Fruit fly (Drosophila melanogaster) whole organism, wandering third instar larva: ENCODE data around the gene Sgf11.

ENCODE experiments used
- GATAd ChIP-seq: sonication (Bioruptor generic); optimal IDR thresholded peaks from 2 replicates; lab custom pipeline; 2016; ENCODE audit warnings: missing biosample characterization, missing genetic modification characterization
- Hr78 ChIP-seq: fragments of >200 bp; optimal IDR thresholded peaks from 2 replicates; lab custom pipeline; 2017; ENCODE audit warnings: missing biosample characterization, missing genetic modification characterization
- Jra ChIP-seq: sonication (Bioruptor generic); optimal IDR thresholded peaks from 2 replicates; lab custom pipeline; 2016; ENCODE audit warnings: missing biosample characterization, missing genetic modification characterization
- Myc ChIP-seq: fragments of >200 bp; optimal IDR thresholded peaks from 2 replicates; lab custom pipeline; 2017
- N ChIP-seq: fragments of >200 bp; optimal IDR thresholded peaks from 2 replicates; lab custom pipeline; 2018; ENCODE audit warnings: missing biosample characterization, missing external identifiers, missing genetic modification characterization
- OdsH ChIP-seq: fragments of 200-800 bp; sonication (Bioruptor generic); optimal IDR thresholded peaks from 2 replicates; lab custom pipeline; 2016; ENCODE audit warnings: missing biosample characterization, mild to moderate bottlenecking, missing genetic modification characterization
- br ChIP-seq: fragments of 200-800 bp; sonication (Bioruptor generic); optimal IDR thresholded peaks from 2 replicates; lab custom pipeline; 2016; ENCODE audit warnings: missing biosample characterization, missing genetic modification characterization
- ey ChIP-seq: fragments of 200-800 bp; sonication (Bioruptor generic); optimal IDR thresholded peaks from 2 replicates; lab custom pipeline; 2016; ENCODE audit warnings: missing biosample characterization, missing genetic modification characterization
- h ChIP-seq: fragments of 200-800 bp; sonication (Bioruptor generic); optimal IDR thresholded peaks from 3 replicates; lab custom pipeline; 2016; ENCODE audit warnings: missing biosample characterization, mild to moderate bottlenecking, missing genetic modification characterization
- lola ChIP-seq: fragments of >200 bp; optimal IDR thresholded peaks from 2 replicates; lab custom pipeline; 2017; ENCODE audit warnings: missing biosample characterization, missing genetic modification characterization
- pan ChIP-seq: fragments of >200 bp; optimal IDR thresholded peaks from 2 replicates; lab custom pipeline; 2017
- psq ChIP-seq: fragments of 200-800 bp; sonication (Bioruptor generic); optimal IDR thresholded peaks from 3 replicates; lab custom pipeline; 2017; ENCODE audit warnings: missing biosample characterization, mild to moderate bottlenecking, missing genetic modification characterization, moderate library complexity
- sv ChIP-seq: fragments of 200-800 bp; sonication (Bioruptor generic); optimal IDR thresholded peaks from 3 replicates; lab custom pipeline; 2016; ENCODE audit warnings: missing biosample characterization, missing genetic modification characterization
- woc ChIP-seq: sonication (Bioruptor generic); optimal IDR thresholded peaks from 2 replicates; lab custom pipeline; 2016; ENCODE audit warnings: missing biosample characterization, mild to moderate bottlenecking, missing genetic modification characterization

- TF ChIP-seq h (no peak), Hr78 (GFP tag; lab: Kevin White, UChicago) (no peak), N (GFP tag; lab: Kevin White, UChicago) (no peak), br (GFP tag; lab: Kevin White, UChicago) (no peak), OdsH (no peak), psq (no peak), woc (no peak), lola (GFP tag; lab: Kevin White, UChicago) (no peak), pan (lab: Kevin White, UChicago) (no peak), sv (GFP tag; lab: Kevin White, UChicago) (no peak), Myc (no peak), GATAd (no peak), Jra (GFP tag; lab: Kevin White, UChicago) (no peak), ey (GFP tag; lab: Kevin White, UChicago) (no peak)
Observed at dm6 chr3L:18633084-18633483, 48.6 kb downstream of the Sgf11 start.
